Worm (Caenorhabditis elegans): ENCODE data around the gene gpcp-1.

The gpcp-1 gene

DNA sequence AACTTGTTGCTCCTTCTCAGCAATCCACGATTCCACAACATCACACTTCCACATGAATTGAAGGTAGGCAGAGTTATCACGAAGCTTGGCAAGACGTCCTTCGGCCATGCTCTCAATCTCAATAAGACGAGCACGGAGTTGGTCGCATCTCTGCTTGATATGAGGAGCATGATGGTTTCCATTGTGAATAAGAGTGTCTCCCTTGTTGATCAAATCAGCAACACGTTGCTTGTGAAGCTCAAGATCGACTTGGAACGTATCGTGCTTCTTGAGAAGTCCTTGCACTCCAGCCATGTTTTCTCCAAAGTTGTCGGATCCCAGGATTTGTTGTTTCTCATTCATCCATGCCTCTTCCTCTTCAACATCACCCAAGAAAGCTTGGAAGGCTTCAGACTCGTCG lies 9.2 kb upstream of the gpcp-1 start:
- TF ChIP-seq C38D4.7 (GFP tag; optimal IDR thresholded peaks at IDR 0.05) (no peak), sox-4 (tag; optimal IDR thresholded peaks at IDR 0.05) (no peak), tbx-7 (tag; optimal IDR thresholded peaks at IDR 0.05) (no peak), K09A11.1 (tag; optimal IDR thresholded peaks at IDR 0.05; ENCODE audit: insufficient read depth) (no peak), mec-3 (tag; optimal IDR thresholded peaks at IDR 0.05; ENCODE audit: borderline replicate concordance) (no peak), nfya-1 (tag; optimal IDR thresholded peaks at IDR 0.05) (no peak), unc-55 (GFP tag; optimal IDR thresholded peaks at IDR 0.05) (no peak), F13H6.1 (tag; optimal IDR thresholded peaks at IDR 0.05) (no peak), eyg-1 (tag; optimal IDR thresholded peaks at IDR 0.05) (no peak), K02D7.2 (tag; optimal IDR thresholded peaks at IDR 0.05) (no peak), unc-3 (GFP tag; conservative IDR thresholded peaks at IDR 0.05) (no peak), unc-3 (tag; optimal IDR thresholded peaks at IDR 0.05) (no peak), hlh-13 (GFP tag; optimal IDR thresholded peaks at IDR 0.05) (no peak), ceh-45 (GFP tag; IDR thresholded peaks at IDR 0.05) (no peak), hlh-15 (tag; optimal IDR thresholded peaks at IDR 0.05) (no peak)

DNA sequence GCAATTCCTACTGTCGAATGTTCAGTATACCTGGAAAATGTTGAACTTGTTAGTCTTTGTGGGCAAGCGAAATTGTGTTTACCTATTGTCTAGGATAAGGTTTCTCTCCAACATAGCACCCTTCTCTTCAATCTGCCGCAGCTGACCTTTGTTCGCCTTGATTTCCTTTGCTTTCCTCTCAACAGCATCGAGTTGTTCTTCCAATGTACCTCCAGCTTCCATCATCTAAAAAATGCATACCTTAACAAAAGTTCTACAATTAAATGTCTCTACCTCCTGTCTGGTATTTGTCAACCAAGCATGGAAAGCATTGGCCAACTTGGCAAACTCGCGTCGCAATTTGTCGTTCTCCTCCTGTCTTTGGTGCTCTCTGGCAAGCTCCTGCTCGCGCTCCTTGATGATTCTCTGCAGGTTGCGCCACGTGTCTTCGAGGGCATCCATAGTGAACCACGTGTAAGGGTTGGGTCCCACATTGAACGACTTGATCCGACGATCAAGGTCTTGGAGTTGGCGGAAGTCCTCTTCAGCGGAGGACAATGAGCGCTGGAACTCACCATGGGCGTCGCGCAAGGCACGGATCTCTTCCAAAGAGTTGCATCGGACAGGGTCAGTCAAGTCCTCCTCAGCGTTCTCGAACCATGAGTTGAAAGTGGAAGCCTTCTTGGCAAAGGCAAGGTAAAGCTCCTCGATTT lies 8.3 kb upstream of the gpcp-1 start:
- no peak for TF ChIP-seq ceh-22 (tag; optimal IDR thresholded peaks at IDR 0.05)
- TF ChIP-seq dmd-4 (tag; optimal IDR thresholded peaks at IDR 0.05; ENCODE audit: borderline replicate concordance) = no peak
- TF ChIP-seq che-1 (tag; optimal IDR thresholded peaks at IDR 0.05) = no peak
- TF ChIP-seq eyg-1 (tag; optimal IDR thresholded peaks at IDR 0.05) = no peak
- TF ChIP-seq K02D7.2 (tag; optimal IDR thresholded peaks at IDR 0.05) = no peak
- no peak for TF ChIP-seq fkh-10 (GFP tag; optimal IDR thresholded peaks at IDR 0.05)
- TF ChIP-seq elt-2 (tag; optimal IDR thresholded peaks at IDR 0.05) = no peak
- no peak for TF ChIP-seq nhr-11 (tag; optimal IDR thresholded peaks at IDR 0.05)
- no peak for TF ChIP-seq ceh-19 (GFP tag; optimal IDR thresholded peaks at IDR 0.05)

DNA sequence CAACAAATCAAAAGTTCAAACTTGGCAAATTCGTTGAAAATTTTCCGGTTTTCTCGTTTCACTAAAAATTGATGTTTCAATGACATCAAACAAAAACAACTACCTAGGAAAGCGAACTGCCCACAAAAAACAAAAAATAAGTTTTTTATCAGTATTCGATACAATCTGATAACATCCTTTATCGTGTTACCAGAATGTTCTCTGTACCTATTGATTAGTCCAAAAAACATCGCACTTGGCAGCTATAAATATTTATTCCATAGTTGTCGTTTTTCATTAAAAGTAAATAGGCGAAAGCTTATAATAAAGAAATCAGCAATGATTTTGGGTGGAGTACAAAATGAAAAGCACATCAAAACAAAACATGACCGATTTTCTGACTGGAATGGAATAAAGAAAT lies 6.8 kb upstream of the gpcp-1 start:
- peak; percentile 87 for TF ChIP-seq elt-2 (tag; optimal IDR thresholded peaks at IDR 0.05)
- TF ChIP-seq ceh-18 (tag; optimal IDR thresholded peaks at IDR 0.05) = no peak

DNA sequence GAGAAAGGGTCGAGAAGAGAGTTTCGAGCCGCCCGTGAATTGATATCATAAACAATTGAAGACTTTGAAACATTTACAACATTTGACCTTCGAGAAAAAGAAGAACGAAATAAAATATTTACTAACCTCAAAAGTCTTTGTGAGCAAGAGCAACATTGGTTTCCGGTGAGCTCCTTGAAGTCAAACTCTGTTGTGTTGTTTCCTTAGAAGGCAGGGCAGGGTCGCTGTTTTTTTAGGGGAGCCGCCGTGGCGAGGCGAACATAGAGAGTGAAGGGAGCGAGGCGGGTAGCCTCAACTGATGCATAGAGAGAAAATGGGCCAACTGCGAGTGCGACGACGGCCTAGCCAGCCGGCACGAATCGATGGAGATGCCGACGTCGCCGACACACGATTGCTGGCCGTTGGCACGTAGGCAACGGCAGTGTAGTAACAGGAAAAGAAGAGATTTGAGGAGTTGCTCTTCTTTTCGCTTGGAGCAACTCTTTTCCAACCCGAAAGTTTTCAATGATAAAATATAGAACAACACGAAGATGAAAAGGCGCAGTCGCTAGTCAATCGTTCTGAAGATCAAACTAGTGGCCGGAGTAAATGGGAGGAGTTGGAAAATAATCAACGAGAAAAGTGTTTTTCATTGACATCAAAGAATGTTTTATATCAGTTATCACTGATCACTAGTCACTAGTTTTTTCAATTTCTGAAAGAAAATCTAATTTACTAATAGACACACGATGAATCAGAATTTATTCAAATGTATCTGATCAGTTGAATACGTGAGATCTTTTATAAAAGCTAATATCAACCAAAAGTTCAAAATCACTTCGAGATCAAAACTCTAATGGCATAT lies 5.8 kb upstream of the gpcp-1 start, which contains the start of gene mai-1:
TSS of gene mai-1 (minus strand) at position 557 of the 844 bp plus-strand sequence.
- no peak for TF ChIP-seq C38D4.7 (GFP tag; optimal IDR thresholded peaks at IDR 0.05)
- TF ChIP-seq tbx-2 (tag; optimal IDR thresholded peaks at IDR 0.05) = peak; percentile 67
- peak; percentile 4 for TF ChIP-seq pat-9 (tag; optimal IDR thresholded peaks at IDR 0.05)
- peak; percentile 83 for TF ChIP-seq ceh-18 (tag; optimal IDR thresholded peaks at IDR 0.05)
- peak; percentile 74 for TF ChIP-seq ceh-31 (tag; optimal IDR thresholded peaks at IDR 0.05)
- TF ChIP-seq ref-2 (tag; optimal IDR thresholded peaks at IDR 0.05) = peak; percentile 24
- TF ChIP-seq nfya-1 (tag; optimal IDR thresholded peaks at IDR 0.05) = peak; percentile 51
- no peak for TF ChIP-seq che-1 (tag; optimal IDR thresholded peaks at IDR 0.05)
- TF ChIP-seq ceh-34 (tag; optimal IDR thresholded peaks at IDR 0.05) = peak; percentile 30

DNA sequence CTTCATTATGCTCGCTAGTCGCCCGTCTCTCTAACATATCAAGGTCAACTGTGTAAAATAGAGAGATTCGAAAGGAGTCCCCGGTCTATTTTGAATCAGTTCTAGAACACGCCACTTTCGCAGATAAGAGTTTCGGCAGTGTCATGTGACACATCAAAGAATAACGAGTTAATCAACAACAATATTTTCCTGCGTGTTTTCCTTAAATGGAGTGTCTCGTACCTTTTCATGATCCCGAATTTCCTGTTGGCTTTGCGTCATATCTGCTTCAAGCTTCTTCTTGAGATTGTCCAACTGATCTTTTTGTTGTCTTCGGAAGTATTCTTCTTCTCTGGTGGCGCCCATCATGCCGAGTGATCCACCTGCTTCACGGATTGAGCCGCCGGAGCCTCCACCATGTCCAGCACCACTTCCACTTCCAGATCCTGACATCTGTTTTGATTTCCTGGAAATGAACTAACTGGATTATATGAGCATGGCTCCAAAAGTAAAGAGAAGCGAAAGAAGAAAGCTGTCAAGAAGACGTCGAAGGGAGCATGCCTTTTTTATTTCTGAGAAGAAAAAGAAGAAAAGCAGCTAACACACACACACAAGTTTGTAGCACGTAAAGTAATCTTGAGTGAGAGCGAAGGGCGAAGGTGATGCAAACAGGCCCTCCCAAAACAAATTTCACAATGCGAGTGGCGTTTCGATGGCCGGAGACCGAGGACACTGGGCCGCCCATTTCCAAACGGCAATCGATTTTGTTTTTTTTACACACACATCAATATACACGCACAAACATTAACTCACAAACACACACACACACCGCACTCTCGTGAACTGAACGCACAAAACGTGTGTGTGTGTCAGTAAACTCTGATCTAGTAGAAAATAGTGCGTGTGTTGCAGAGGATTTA lies 5.0 kb upstream of the gpcp-1 start:
- peak; percentile 27 for TF ChIP-seq elt-2 (tag; optimal IDR thresholded peaks at IDR 0.05)
- TF ChIP-seq che-1 (tag; optimal IDR thresholded peaks at IDR 0.05) = no peak
- no peak for TF ChIP-seq hlh-13 (GFP tag; optimal IDR thresholded peaks at IDR 0.05)
- TF ChIP-seq hlh-30 (tag; optimal IDR thresholded peaks at IDR 0.05; ENCODE audit: insufficient read depth) = peak; percentile 7
- no peak for TF ChIP-seq pqm-1 (tag; optimal IDR thresholded peaks at IDR 0.05)
- peak; percentile 34 for TF ChIP-seq mec-3 (tag; optimal IDR thresholded peaks at IDR 0.05; ENCODE audit: borderline replicate concordance)
- no peak for TF ChIP-seq K09A11.1 (tag; optimal IDR thresholded peaks at IDR 0.05; ENCODE audit: insufficient read depth)
